Worm (Caenorhabditis elegans) whole organism, early embryonic: ENCODE results near the gene Y77E11A.16.

Source experiments
- B0310.2 ChIP-seq: sonication (generic microtip); optimal IDR thresholded peaks from 2 replicates; lab custom pipeline; 2016; ENCODE audit warnings: mild to moderate bottlenecking, missing genetic modification characterization, missing compliant biosample characterization
- ama-1 ChIP-seq: fragments of 150-350 bp; optimal IDR thresholded peaks from 2 replicates; lab custom pipeline; 2014
- tbx-11 ChIP-seq: fragments of 200-800 bp; sonication (Bioruptor generic); IDR thresholded peaks from 2 replicates; pipeline ENCODE4 v1.3.6; 2022; ENCODE audit warnings: missing genetic modification characterization, missing compliant biosample characterization

DNA sequence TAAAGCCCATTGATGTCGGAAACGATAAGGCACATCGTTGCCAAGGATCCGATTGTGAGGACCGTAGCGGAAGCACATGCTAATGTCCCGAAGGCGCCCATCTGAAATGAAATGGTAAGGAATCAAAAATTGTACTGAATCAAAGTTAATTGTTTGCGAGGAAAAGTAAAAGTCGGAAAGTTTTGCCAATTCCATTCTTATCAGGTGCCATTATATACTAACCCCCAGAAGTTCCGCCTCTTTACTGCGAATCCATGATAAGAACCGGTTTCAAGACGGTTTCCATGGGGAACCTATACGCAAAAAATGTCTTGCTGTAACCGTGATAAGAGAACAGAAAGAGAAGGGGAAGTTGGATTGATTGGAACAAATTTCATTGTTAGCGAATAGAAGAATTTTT is 24.5 kb upstream of the Y77E11A.16 start, which contains the start of gene col-106:
- TF ChIP-seq tbx-11 (GFP tag; lab: Robert Waterston, UW) (no peak), ama-1 (no peak), B0310.2 (no peak)
